Worm (Caenorhabditis elegans): ENCODE measurements around the gene ZK666.4.

Gene ZK666.4

ce11 chrII:10447348-10448316 is 29.4 kb upstream of the ZK666.4 start, which contains the start of gene ZK673.2 (continued):
- TF ChIP-seq nhr-71 (tag; optimal IDR thresholded peaks at IDR 0.05) = peak; percentile 75
- no peak for TF ChIP-seq ztf-11 (tag; optimal IDR thresholded peaks at IDR 0.05)
- TF ChIP-seq hpl-2 (GFP tag; optimal IDR thresholded peaks at IDR 0.05) = no peak
- no peak for TF ChIP-seq fkh-10 (GFP tag; optimal IDR thresholded peaks at IDR 0.05)
- no peak for TF ChIP-seq sox-4 (tag; optimal IDR thresholded peaks at IDR 0.05)
- no peak for TF ChIP-seq ets-5 (GFP tag; IDR thresholded peaks at IDR 0.05)
- no peak for TF ChIP-seq hlh-4 (tag; optimal IDR thresholded peaks at IDR 0.05)
- TF ChIP-seq snu-23 (GFP tag; optimal IDR thresholded peaks at IDR 0.05) = peak; percentile 55
- TF ChIP-seq F16B12.6 (tag; optimal IDR thresholded peaks at IDR 0.05) = no peak

- TF ChIP-seq irx-1 (tag; optimal IDR thresholded peaks at IDR 0.05) (no peak), hpl-2 (GFP tag; optimal IDR thresholded peaks at IDR 0.05) (no peak), fkh-8 (tag; optimal IDR thresholded peaks at IDR 0.05) (no peak), nhr-77 (tag; optimal IDR thresholded peaks at IDR 0.05) (no peak), lin-14 (GFP tag; optimal IDR thresholded peaks at IDR 0.05) (no peak), unc-86 (tag; optimal IDR thresholded peaks at IDR 0.05) (no peak), mdl-1 (tag; optimal IDR thresholded peaks at IDR 0.05) (no peak), ceh-90 (tag; optimal IDR thresholded peaks at IDR 0.05) (no peak)
Measured at ce11 chrII:10449707-10450106, 27.4 kb upstream of the ZK666.4 start, which contains the start of gene lin-56. TSS of gene lin-56 (plus strand) at chrII:10450007.

- no peak for TF ChIP-seq hpl-2 (GFP tag; optimal IDR thresholded peaks at IDR 0.05)
- no peak for TF ChIP-seq alr-1 (tag; optimal IDR thresholded peaks at IDR 0.05; ENCODE audit: borderline replicate concordance)
- no peak for TF ChIP-seq ceh-63 (GFP tag; optimal IDR thresholded peaks at IDR 0.05)
- TF ChIP-seq F16B12.6 (tag; optimal IDR thresholded peaks at IDR 0.05) = no peak
- peak; percentile 27 for TF ChIP-seq nhr-71 (tag; optimal IDR thresholded peaks at IDR 0.05)
- peak; percentile 10 for TF ChIP-seq nhr-47 (tag; optimal IDR thresholded peaks at IDR 0.05)
- TF ChIP-seq ama-1 (optimal IDR thresholded peaks at IDR 0.05) = peak; percentile 69
- TF ChIP-seq lsy-2 (tag; optimal IDR thresholded peaks at IDR 0.05) = peak in 1 of 2 experiments; percentile 18
- peak; percentile 35 for TF ChIP-seq nhr-90 (tag; optimal IDR thresholded peaks at IDR 0.05; ENCODE audit: poor library complexity)
- TF ChIP-seq nhr-12 (tag; optimal IDR thresholded peaks at IDR 0.05) = no peak
- TF ChIP-seq elt-2 (tag; optimal IDR thresholded peaks at IDR 0.05) = peak; percentile 37
- peak; percentile 11 for TF ChIP-seq blmp-1 (tag; optimal IDR thresholded peaks at IDR 0.05)
- TF ChIP-seq snu-23 (GFP tag; optimal IDR thresholded peaks at IDR 0.05) = peak; percentile 30
- TF ChIP-seq pqm-1 (tag; optimal IDR thresholded peaks at IDR 0.05) = no peak
- TF ChIP-seq nhr-85 (tag) = peak; percentile 12
- TF ChIP-seq sox-4 (tag; optimal IDR thresholded peaks at IDR 0.05) = no peak
- peak in 1 of 2 experiments; percentile 12 for TF ChIP-seq efl-1 (optimal IDR thresholded peaks at IDR 0.05)
- TF ChIP-seq efl-1 (GFP tag; optimal IDR thresholded peaks at IDR 0.05 in 1 of 2) = peak in 1 of 2 experiments; percentile 18
- no peak for TF ChIP-seq unc-86 (tag; optimal IDR thresholded peaks at IDR 0.05)
- TF ChIP-seq lin-15B (tag; optimal IDR thresholded peaks at IDR 0.05) = no peak
- TF ChIP-seq tbx-2 (tag; optimal IDR thresholded peaks at IDR 0.05) = peak; percentile 11
- peak in 1 of 2 experiments; percentile 22 for TF ChIP-seq lin-35 (GFP tag; optimal IDR thresholded peaks at IDR 0.05)
- no peak for TF ChIP-seq ztf-4 (tag; optimal IDR thresholded peaks at IDR 0.05)
- TF ChIP-seq dpl-1 (GFP tag; optimal IDR thresholded peaks at IDR 0.05) = no peak
Measured at ce11 chrII:10450335-10450734, 26.7 kb upstream of the ZK666.4 start.

ce11 chrII:10452620-10453019 is 24.4 kb upstream of the ZK666.4 start, which contains the start of gene ZK673.4:
TSS of gene ZK673.4 (plus strand) at chrII:10452920.
- TF ChIP-seq ces-1 (GFP tag; optimal IDR thresholded peaks at IDR 0.05) (no peak), snu-23 (GFP tag; optimal IDR thresholded peaks at IDR 0.05) (no peak), ceh-90 (tag; optimal IDR thresholded peaks at IDR 0.05) (no peak), hlh-4 (tag; optimal IDR thresholded peaks at IDR 0.05) (no peak), nhr-12 (tag; optimal IDR thresholded peaks at IDR 0.05) (no peak), pag-3 (tag; optimal IDR thresholded peaks at IDR 0.05; ENCODE audit: borderline replicate concordance, insufficient read depth) (no peak), aha-1 (tag; optimal IDR thresholded peaks at IDR 0.05) (no peak), mdl-1 (tag; optimal IDR thresholded peaks at IDR 0.05) (no peak)
